Worm (Caenorhabditis elegans): ENCODE measurements around the gene ceeh-1.
A peak's percentile ranks its signal among the peaks of the same experiment; 100 is the strongest.

The ceeh-1 gene

DNA sequence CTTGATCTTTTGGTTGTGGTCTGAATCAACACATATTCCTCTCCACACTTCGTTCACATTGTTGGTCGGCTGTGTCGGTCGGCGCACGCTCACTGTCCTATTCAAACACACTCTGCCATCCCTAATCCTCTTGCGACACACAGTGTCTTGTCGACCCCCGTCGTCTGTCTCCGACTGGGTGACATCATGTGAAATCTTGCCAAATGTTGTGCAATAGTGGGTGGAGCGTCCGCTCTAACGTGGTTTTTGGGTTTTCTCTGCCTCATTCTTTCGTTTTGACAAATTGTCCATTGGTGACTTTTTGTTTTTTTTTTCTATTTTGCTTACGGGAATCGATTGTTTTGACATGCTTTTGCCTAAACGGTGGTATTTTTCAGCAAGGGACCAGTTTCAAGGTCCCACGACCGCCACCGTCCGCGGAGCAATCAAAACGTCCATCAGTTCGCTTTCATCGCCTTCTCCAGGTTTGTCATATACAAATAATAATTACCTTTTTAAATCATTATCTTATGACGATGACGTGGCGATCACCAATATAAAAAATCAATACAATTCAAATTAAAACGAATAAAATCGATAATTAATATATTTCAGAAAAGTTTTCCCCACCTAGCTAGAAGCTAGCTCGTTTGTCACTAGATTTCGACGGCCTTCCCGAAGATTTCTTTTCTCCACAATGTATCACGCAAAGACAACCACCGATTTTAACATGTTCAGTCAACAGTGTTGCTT lies 1.8 kb upstream of the ceeh-1 start (continued):
- TF ChIP-seq lin-11 (tag; optimal IDR thresholded peaks at IDR 0.05) (peak; percentile 83), F13H6.1 (tag; optimal IDR thresholded peaks at IDR 0.05) (peak; percentile 91)

DNA sequence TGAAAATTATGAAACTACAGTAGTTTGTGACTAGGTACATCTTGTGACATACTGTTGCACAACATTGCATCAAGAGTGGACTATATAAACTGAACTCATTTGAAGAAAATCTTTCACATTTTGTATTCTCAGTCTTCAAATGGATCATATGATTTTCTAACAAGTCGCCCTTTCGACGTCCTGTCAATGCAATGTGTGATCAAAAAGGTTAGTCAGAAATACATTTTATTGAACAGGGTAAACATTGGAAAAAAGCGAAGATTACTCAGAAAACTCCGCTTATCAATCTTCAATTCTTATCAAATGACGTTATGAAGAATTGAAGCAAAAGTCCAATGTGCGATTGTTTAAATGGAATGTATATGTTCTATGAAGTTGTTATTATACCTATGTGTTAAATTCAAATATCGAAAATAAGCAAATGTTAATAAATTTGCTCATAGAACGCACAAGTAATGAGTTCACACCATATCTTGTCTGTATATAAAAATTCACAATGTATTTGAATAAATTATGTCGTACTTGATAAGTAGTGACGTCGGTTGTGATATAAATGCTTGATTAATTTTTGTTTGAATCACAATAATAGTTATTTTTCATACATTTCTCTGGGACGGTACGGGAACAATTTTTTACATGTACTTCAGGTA lies 903 bp upstream of the ceeh-1 start, which contains the start of gene zip-2:
TSS of gene zip-2 (plus strand) at position 128 of the 650 bp plus-strand sequence.
- TF ChIP-seq aly-2 (tag; optimal IDR thresholded peaks at IDR 0.05) (no peak), blmp-1 (tag; optimal IDR thresholded peaks at IDR 0.05; ENCODE audit: insufficient read depth) (no peak), nhr-237 (tag; optimal IDR thresholded peaks at IDR 0.05) (no peak), R02D3.7 (tag; optimal IDR thresholded peaks at IDR 0.05) (no peak), unc-39 (tag; optimal IDR thresholded peaks at IDR 0.05) (no peak), lsy-2 (tag; optimal IDR thresholded peaks at IDR 0.05) (no peak), ztf-1 (GFP tag; conservative IDR thresholded peaks at IDR 0.05) (no peak), F13H6.1 (tag; optimal IDR thresholded peaks at IDR 0.05) (no peak), sma-3 (GFP tag; optimal IDR thresholded peaks at IDR 0.05) (peak; percentile 11), ceh-82 (tag; optimal IDR thresholded peaks at IDR 0.05) (no peak), unc-62 (GFP tag; optimal IDR thresholded peaks at IDR 0.05) (no peak), ceh-16 (tag; optimal IDR thresholded peaks at IDR 0.05) (no peak), fos-1 (tag; optimal IDR thresholded peaks at IDR 0.05) (peak; percentile 95), lin-39 (tag; optimal IDR thresholded peaks at IDR 0.05) (no peak), sma-9 (GFP tag; optimal IDR thresholded peaks at IDR 0.05) (peak; percentile 60), sma-9 (tag; optimal IDR thresholded peaks at IDR 0.05) (no peak), mbf-1 (tag; optimal IDR thresholded peaks at IDR 0.05) (no peak), nhr-12 (tag; optimal IDR thresholded peaks at IDR 0.05) (no peak), mdl-1 (tag; optimal IDR thresholded peaks at IDR 0.05) (no peak), zag-1 (tag; optimal IDR thresholded peaks at IDR 0.05) (no peak), lin-11 (tag; optimal IDR thresholded peaks at IDR 0.05) (no peak), C34F6.9 (tag; optimal IDR thresholded peaks at IDR 0.05) (peak; percentile 18), Y55F3AM.14 (GFP tag; optimal IDR thresholded peaks at IDR 0.05) (no peak), ama-1 (optimal IDR thresholded peaks at IDR 0.05) (peak; percentile 2), snpc-4 (tag; optimal IDR thresholded peaks at IDR 0.05) (no peak), nhr-6 (tag; optimal IDR thresholded peaks at IDR 0.05) (no peak), alr-1 (tag; optimal IDR thresholded peaks at IDR 0.05) (no peak), sem-4 (tag; optimal IDR thresholded peaks at IDR 0.05) (no peak), nhr-25 (tag; optimal IDR thresholded peaks at IDR 0.05) (peak; percentile 16), ztf-11 (tag; optimal IDR thresholded peaks at IDR 0.05) (no peak), skn-1 (tag; optimal IDR thresholded peaks at IDR 0.05) (no peak), nhr-129 (tag; optimal IDR thresholded peaks at IDR 0.05) (peak; percentile 88), elt-1 (tag; optimal IDR thresholded peaks at IDR 0.05) (no peak), nhr-11 (tag; optimal IDR thresholded peaks at IDR 0.05) (no peak), unc-55 (GFP tag; optimal IDR thresholded peaks at IDR 0.05) (no peak), gmeb-1 (tag; optimal IDR thresholded peaks at IDR 0.05) (peak; percentile 49), peb-1 (tag; optimal IDR thresholded peaks at IDR 0.05) (no peak), dmd-4 (tag; optimal IDR thresholded peaks at IDR 0.05) (no peak), nhr-21 (tag; optimal IDR thresholded peaks at IDR 0.05) (peak; percentile 45), egl-27 (tag; optimal IDR thresholded peaks at IDR 0.05) (no peak), lin-13 (GFP tag; optimal IDR thresholded peaks at IDR 0.05) (peak; percentile 4), elt-3 (tag; optimal IDR thresholded peaks at IDR 0.05) (no peak), ZK546.5 (tag; optimal IDR thresholded peaks at IDR 0.05) (no peak), nhr-77 (tag; optimal IDR thresholded peaks at IDR 0.05) (no peak), mab-5 (tag; optimal IDR thresholded peaks at IDR 0.05) (no peak), ztf-4 (tag; optimal IDR thresholded peaks at IDR 0.05) (no peak), nhr-23 (tag; optimal IDR thresholded peaks at IDR 0.05) (no peak), nhr-10 (tag; optimal IDR thresholded peaks at IDR 0.05) (no peak), crh-2 (tag; optimal IDR thresholded peaks at IDR 0.05) (peak; percentile 76)

All from whole organism, L2 larva.